Worm (Caenorhabditis elegans) whole organism, L4 larva: ENCODE measurements around the gene bbs-5.

ENCODE experiments used
- F49E8.2 ChIP-seq: sonication (generic microtip); optimal IDR thresholded peaks from 2 replicates; lab custom pipeline; 2016; ENCODE audit warnings: missing compliant biosample characterization, mild to moderate bottlenecking, missing genetic modification characterization, borderline replicate concordance
- T20F7.1 ChIP-seq: fragments of 200-800 bp; sonication (Bioruptor generic); optimal IDR thresholded peaks from 2 replicates; lab custom pipeline; 2018; ENCODE audit warnings: mild to moderate bottlenecking, missing genetic modification characterization, missing compliant biosample characterization
- aly-2 ChIP-seq: sonication (generic microtip); optimal IDR thresholded peaks from 2 replicates; lab custom pipeline; 2018; ENCODE audit warnings: missing biosample characterization, missing genetic modification characterization
- ama-1 ChIP-seq: fragments of 150-350 bp; optimal IDR thresholded peaks from 2 replicates; lab custom pipeline; 2014; ENCODE audit warnings: inconsistent platforms, mixed read lengths
- lin-29 ChIP-seq: fragments of 200-800 bp; sonication (Bioruptor generic); IDR thresholded peaks from 2 replicates; pipeline ENCODE4 v1.3.6; 2022; ENCODE audit warnings: missing genetic modification reagents, missing genetic modification characterization, missing compliant biosample characterization
- lin-39 ChIP-seq: fragments of 150-350 bp; optimal IDR thresholded peaks from 2 replicates; lab custom pipeline; 2014; ENCODE audit warnings: missing biosample characterization, missing genetic modification reagents, missing genetic modification characterization
- lsy-2 ChIP-seq, 2 experiments: fragments of 150-350 bp in 1 of 2; sonication (generic microtip) in 1 of 2; optimal IDR thresholded peaks; 2 replicates each; lab custom pipeline; 2014 to 2017; ENCODE audit warnings: missing biosample characterization in 2 of 2, missing genetic modification characterization in 2 of 2
- madf-9 ChIP-seq: fragments of 200-800 bp; sonication (Bioruptor generic); conservative IDR thresholded peaks from 2 replicates; pipeline ENCODE4 v1.3.6; 2022; ENCODE audit warnings: missing genetic modification reagents, missing genetic modification characterization, missing compliant biosample characterization
- mdl-1 ChIP-seq, 2 experiments: fragments of 150-350 bp in 1 of 2; sonication (generic microtip) in 1 of 2; optimal IDR thresholded peaks; 2 replicates each; lab custom pipeline; 2014 to 2017; ENCODE audit warnings: missing biosample characterization in 2 of 2, missing genetic modification characterization in 2 of 2
- nhr-237 ChIP-seq: sonication (generic microtip); optimal IDR thresholded peaks from 2 replicates; lab custom pipeline; 2017; ENCODE audit warnings: missing biosample characterization, missing genetic modification characterization
- nhr-6 ChIP-seq: fragments of 150-350 bp; optimal IDR thresholded peaks from 2 replicates; lab custom pipeline; 2014; ENCODE audit warnings: missing biosample characterization, missing genetic modification characterization
- skn-1 ChIP-seq: fragments of 150-350 bp; optimal IDR thresholded peaks from 2 replicates; lab custom pipeline; 2014; ENCODE audit warnings: missing biosample characterization, missing genetic modification characterization
- ztf-11 ChIP-seq: fragments of 150-350 bp; optimal IDR thresholded peaks from 2 replicates; lab custom pipeline; 2014; ENCODE audit warnings: missing biosample characterization, missing genetic modification characterization

- TF ChIP-seq ama-1 (lab: Kevin White, UChicago) (no peak), madf-9 (no peak), skn-1 (no peak), lin-39 (tag; lab: Kevin White, UChicago) (no peak), nhr-6 (no peak), lin-29 (GFP tag; lab: Robert Waterston, UW) (no peak), T20F7.1 (GFP tag; lab: Kevin White, UChicago) (no peak), F49E8.2 (tag; lab: Kevin White, UChicago) (no peak), nhr-237 (tag; lab: Kevin White, UChicago) (no peak), mdl-1 (tag; optimal IDR thresholded peaks at IDR 0.05; lab: Kevin White, UChicago) (no peak), aly-2 (tag; lab: Kevin White, UChicago) (no peak), lsy-2 (tag; optimal IDR thresholded peaks at IDR 0.05; lab: Kevin White, UChicago) (no peak), ztf-11 (tag; lab: Kevin White, UChicago) (no peak)
Observed at ce11 chrIII:10233979-10234378, 27.6 kb downstream of the bbs-5 start, which contains the start of gene paml-1.
